Worm (Caenorhabditis elegans) whole organism, young adult: ENCODE measurements around the gene ngn-1.

ENCODE experiments used
- B0035.1 ChIP-seq: sonication (generic microtip); optimal IDR thresholded peaks from 2 replicates; lab custom pipeline; 2016; ENCODE audit warnings: missing genetic modification characterization, mild to moderate bottlenecking, missing compliant biosample characterization, missing genotype, missing genetic modification reagents
- B0336.3 ChIP-seq: fragments of 200-800 bp; sonication (Bioruptor generic); IDR thresholded peaks from 2 replicates; pipeline ENCODE4 v1.3.6; 2022; ENCODE audit warnings: missing genetic modification characterization, missing compliant biosample characterization
- C06A6.2 ChIP-seq: fragments of 200-800 bp; sonication (Bioruptor generic); conservative IDR thresholded peaks from 2 replicates; pipeline ENCODE4 v1.3.6; 2022; ENCODE audit warnings: missing genetic modification characterization, missing compliant biosample characterization
- F23B12.7 ChIP-seq: sonication (generic microtip); optimal IDR thresholded peaks from 2 replicates; lab custom pipeline; 2017; ENCODE audit warnings: missing genetic modification characterization, mild to moderate bottlenecking, missing compliant biosample characterization, antibody characterized with exemption, moderate library complexity; ENCODE audit not compliant: insufficient read depth
- F33H1.4 ChIP-seq: fragments of 200-800 bp; sonication (Bioruptor generic); IDR thresholded peaks from 2 replicates; pipeline ENCODE4 v1.3.6; 2022; ENCODE audit warnings: missing genetic modification reagents, missing genetic modification characterization, missing compliant biosample characterization
- F49E8.2 ChIP-seq: sonication (generic microtip); optimal IDR thresholded peaks from 3 replicates; lab custom pipeline; 2017; ENCODE audit warnings: missing genetic modification characterization, mild to moderate bottlenecking, missing compliant biosample characterization, antibody characterized with exemption, moderate library complexity; ENCODE audit not compliant: insufficient read depth
- F55B11.4 ChIP-seq: sonication (generic microtip); optimal IDR thresholded peaks from 2 replicates; lab custom pipeline; 2016; ENCODE audit warnings: missing compliant biosample characterization, missing genetic modification characterization, borderline replicate concordance; ENCODE audit not compliant: insufficient read depth
- F57C9.4 ChIP-seq: sonication (generic microtip); optimal IDR thresholded peaks from 2 replicates; lab custom pipeline; 2017; ENCODE audit warnings: mild to moderate bottlenecking, missing genetic modification characterization, missing compliant biosample characterization
- K11D2.4 ChIP-seq: fragments of 200-800 bp; sonication (Bioruptor generic); IDR thresholded peaks from 2 replicates; pipeline ENCODE4 v1.3.6; 2022; ENCODE audit warnings: missing genetic modification reagents, missing genetic modification characterization, missing compliant biosample characterization
- K12H6.12 ChIP-seq: fragments of 200-800 bp; sonication (Bioruptor generic); optimal IDR thresholded peaks from 2 replicates; lab custom pipeline; 2018; ENCODE audit warnings: mild to moderate bottlenecking, missing genetic modification characterization, missing compliant biosample characterization
- ama-1 ChIP-seq, 3 experiments: fragments of 150-350 bp in 1 of 3; sonication (generic microtip) in 2 of 3; optimal IDR thresholded peaks; 2 replicates each; lab custom pipeline; 2014 to 2018; ENCODE audit warnings: missing biosample characterization in 2 of 3, missing genetic modification characterization in 2 of 3, missing genetic modification reagents in 2 of 3
- attf-3 ChIP-seq: fragments of 200-800 bp; sonication (Bioruptor generic); conservative IDR thresholded peaks from 2 replicates; pipeline ENCODE4 v1.3.6; 2022; ENCODE audit warnings: missing genetic modification reagents, missing genetic modification characterization, missing compliant biosample characterization
- attf-5 ChIP-seq: fragments of 200-800 bp; sonication (Bioruptor generic); optimal IDR thresholded peaks from 2 replicates; lab custom pipeline; 2018; ENCODE audit warnings: mild to moderate bottlenecking, missing genetic modification characterization, missing compliant biosample characterization
- attf-6 ChIP-seq: fragments of 200-800 bp; sonication (Bioruptor generic); IDR thresholded peaks from 2 replicates; pipeline ENCODE4 v1.3.6; 2022; ENCODE audit warnings: missing genetic modification reagents, missing genetic modification characterization, missing compliant biosample characterization
- cebp-1 ChIP-seq, 2 experiments: fragments of 200-800 bp in 1 of 2; sonication (Bioruptor generic) in 1 of 2; sonication (generic microtip) in 1 of 2; IDR thresholded peaks in 1 of 2; optimal IDR thresholded peaks in 1 of 2; 2 replicates each; pipeline versions ENCODE4 v1.3.6 to Lab custom; 2017 to 2022; ENCODE audit warnings: missing compliant biosample characterization in 2 of 2, missing genetic modification characterization in 2 of 2, mild to moderate bottlenecking in 1 of 2, missing genetic modification reagents in 1 of 2, moderate library complexity in 1 of 2
- ceh-27 ChIP-seq: fragments of 200-800 bp; sonication (Bioruptor generic); optimal IDR thresholded peaks from 2 replicates; lab custom pipeline; 2018; ENCODE audit warnings: mild to moderate bottlenecking, missing genetic modification characterization, moderate library complexity, missing compliant biosample characterization
- ceh-91 ChIP-seq: fragments of 200-800 bp; sonication (Bioruptor generic); IDR thresholded peaks from 2 replicates; pipeline ENCODE4 v1.3.6; 2022; ENCODE audit warnings: missing genetic modification reagents, missing genetic modification characterization, missing compliant biosample characterization
- die-1 ChIP-seq: sonication (generic microtip); optimal IDR thresholded peaks from 2 replicates; lab custom pipeline; 2016; ENCODE audit warnings: missing genotype, mild to moderate bottlenecking, missing genetic modification characterization, missing compliant biosample characterization
- dox-1 ChIP-seq: fragments of 200-800 bp; sonication (Bioruptor generic); IDR thresholded peaks from 2 replicates; pipeline ENCODE4 v1.3.6; 2022; ENCODE audit warnings: missing genetic modification reagents, missing genetic modification characterization, missing compliant biosample characterization
- dpff-1 ChIP-seq: sonication (generic microtip); optimal IDR thresholded peaks from 2 replicates; lab custom pipeline; 2017; ENCODE audit warnings: mild to moderate bottlenecking, missing genetic modification characterization, missing compliant biosample characterization
- ekl-4 ChIP-seq: fragments of 200-800 bp; sonication (Bioruptor generic); IDR thresholded peaks from 2 replicates; pipeline ENCODE4 v1.3.6; 2022; ENCODE audit warnings: missing genetic modification reagents, missing genetic modification characterization, missing compliant biosample characterization
- hlh-26 ChIP-seq: fragments of 200-800 bp; sonication (Bioruptor generic); conservative IDR thresholded peaks from 2 replicates; pipeline ENCODE4 v1.3.6; 2022; ENCODE audit warnings: missing genetic modification reagents, missing genetic modification characterization, missing compliant biosample characterization
- hmg-1.2 ChIP-seq: fragments of 200-800 bp; sonication (Bioruptor generic); IDR thresholded peaks from 2 replicates; pipeline ENCODE4 v1.3.6; 2022; ENCODE audit warnings: missing genetic modification reagents, missing genetic modification characterization, missing compliant biosample characterization
- lin-26 ChIP-seq: fragments of 200-800 bp; sonication (Bioruptor generic); IDR thresholded peaks from 2 replicates; pipeline ENCODE4 v1.3.6; 2022; ENCODE audit warnings: missing genetic modification reagents, missing genetic modification characterization, missing compliant biosample characterization
- lin-35 ChIP-seq, 3 experiments: fragments of 150-350 bp in 2 of 3; sonication (generic microtip) in 1 of 3; optimal IDR thresholded peaks; 2 replicates each; lab custom pipeline; 2014 to 2018; ENCODE audit warnings: missing biosample characterization in 3 of 3, missing genetic modification characterization in 3 of 3, missing genetic modification reagents in 3 of 3
- lin-40 ChIP-seq: sonication (generic microtip); optimal IDR thresholded peaks from 2 replicates; lab custom pipeline; 2016; ENCODE audit warnings: missing genetic modification characterization, mild to moderate bottlenecking, missing compliant biosample characterization, missing genotype, missing genetic modification reagents
- lin-54 ChIP-seq: fragments of 200-800 bp; sonication (Bioruptor generic); optimal IDR thresholded peaks from 2 replicates; lab custom pipeline; 2018; ENCODE audit warnings: mild to moderate bottlenecking, missing genetic modification characterization, missing compliant biosample characterization
- madf-10 ChIP-seq: sonication (generic microtip); optimal IDR thresholded peaks from 2 replicates; lab custom pipeline; 2016; ENCODE audit warnings: mild to moderate bottlenecking, missing genetic modification characterization, missing compliant biosample characterization
- mcd-1 ChIP-seq: fragments of 200-800 bp; sonication (Bioruptor generic); IDR thresholded peaks from 2 replicates; pipeline ENCODE4 v1.3.6; 2022; ENCODE audit warnings: missing genetic modification reagents, missing genetic modification characterization, missing compliant biosample characterization
- nfyb-1 ChIP-seq: fragments of 200-800 bp; sonication (Bioruptor generic); IDR thresholded peaks from 2 replicates; pipeline ENCODE4 v1.3.6; 2022; ENCODE audit warnings: missing genetic modification reagents, missing genetic modification characterization, missing compliant biosample characterization
- nhr-27 ChIP-seq: fragments of 200-800 bp; sonication (Bioruptor generic); optimal IDR thresholded peaks from 2 replicates; lab custom pipeline; 2018; ENCODE audit warnings: mild to moderate bottlenecking, missing genetic modification characterization, moderate library complexity, missing compliant biosample characterization
- nhr-80 ChIP-seq: sonication (generic microtip); optimal IDR thresholded peaks from 2 replicates; lab custom pipeline; 2016; ENCODE audit warnings: missing genetic modification characterization, missing compliant biosample characterization
- pbrm-1 ChIP-seq: fragments of 200-800 bp; sonication (Bioruptor generic); IDR thresholded peaks from 2 replicates; pipeline ENCODE4 v1.3.6; 2022; ENCODE audit warnings: missing genetic modification reagents, missing genetic modification characterization, missing compliant biosample characterization
- pha-4 ChIP-seq: fragments of 150-350 bp; sonication (generic microtip); optimal IDR thresholded peaks from 2 replicates; lab custom pipeline; 2014; ENCODE audit warnings: missing biosample characterization, missing genetic modification reagents, missing genetic modification characterization
- repo-1 ChIP-seq: sonication (generic microtip); optimal IDR thresholded peaks from 2 replicates; lab custom pipeline; 2017; ENCODE audit warnings: mild to moderate bottlenecking, missing genetic modification characterization, missing compliant biosample characterization
- snpc-4 ChIP-seq, 5 experiments: fragments of 150-350 bp in 1 of 5; sonication (generic microtip) in 4 of 5; optimal IDR thresholded peaks; 2 replicates each; lab custom pipeline; 2014 to 2018; ENCODE audit warnings: missing genetic modification characterization in 5 of 5, missing biosample characterization in 3 of 5, antibody characterized with exemption in 2 of 5, mild to moderate bottlenecking in 2 of 5, missing compliant biosample characterization in 2 of 5, missing genotype in 2 of 5, moderate library complexity in 2 of 5, missing genetic modification reagents in 1 of 5
- somi-1 ChIP-seq: fragments of 200-800 bp; sonication (Bioruptor generic); optimal IDR thresholded peaks from 2 replicates; lab custom pipeline; 2018; ENCODE audit warnings: mild to moderate bottlenecking, missing genetic modification characterization, missing compliant biosample characterization
- tbp1 ChIP-seq: fragments of 200-800 bp; sonication (Bioruptor generic); optimal IDR thresholded peaks from 2 replicates; lab custom pipeline; 2018; ENCODE audit warnings: mild to moderate bottlenecking, missing genetic modification characterization, missing compliant biosample characterization
- tlf-1 ChIP-seq: fragments of 200-800 bp; sonication (Bioruptor generic); optimal IDR thresholded peaks from 2 replicates; lab custom pipeline; 2018; ENCODE audit warnings: mild to moderate bottlenecking, missing genetic modification characterization, missing compliant biosample characterization
- zfh-2 ChIP-seq: fragments of 200-800 bp; sonication (Bioruptor generic); conservative IDR thresholded peaks from 2 replicates; pipeline ENCODE4 v1.3.6; 2022; ENCODE audit warnings: missing genetic modification reagents, missing genetic modification characterization, missing compliant biosample characterization
- ztf-18 ChIP-seq: sonication (generic microtip); optimal IDR thresholded peaks from 2 replicates; lab custom pipeline; 2016; ENCODE audit warnings: missing genotype, mild to moderate bottlenecking, missing genetic modification characterization, missing compliant biosample characterization
- ztf-26 ChIP-seq: sonication (generic microtip); optimal IDR thresholded peaks from 2 replicates; lab custom pipeline; 2017; ENCODE audit warnings: missing genetic modification characterization, missing compliant biosample characterization
- ztf-6 ChIP-seq: fragments of 200-800 bp; sonication (Bioruptor generic); IDR thresholded peaks from 2 replicates; pipeline ENCODE4 v1.3.6; 2022; ENCODE audit warnings: missing genetic modification reagents, missing genetic modification characterization, missing compliant biosample characterization

ngn-1 gene

ce11 chrIV:2599634-2600033 lies 28.4 kb downstream of the ngn-1 start:
- peak; percentile 87 for TF ChIP-seq hmg-1.2 (GFP tag; lab: Robert Waterston, UW)
- TF ChIP-seq madf-10 = peak; percentile 19
- no peak for TF ChIP-seq ztf-6 (GFP tag; lab: Robert Waterston, UW)
- TF ChIP-seq mcd-1 (GFP tag; lab: Robert Waterston, UW) = peak; percentile 70
- peak; percentile 60; the same call in 1 of the 2 replicates for TF ChIP-seq K11D2.4 (GFP tag; lab: Robert Waterston, UW)
- TF ChIP-seq somi-1 (GFP tag; lab: Kevin White, UChicago) = peak; percentile 44
- TF ChIP-seq tbp1 = peak; percentile 41
- TF ChIP-seq lin-40 (tag; lab: Kevin White, UChicago) = peak; percentile 73
- TF ChIP-seq F33H1.4 = 0 out of 2 replicates have a peak, but pooled peaks have one; percentile 14
- peak; percentile 29 for TF ChIP-seq F23B12.7 (tag; lab: Kevin White, UChicago)
- TF ChIP-seq C06A6.2 (GFP tag; lab: Robert Waterston, UW) = 0 out of 2 replicates have a peak, but pooled peaks have one; percentile 42
- TF ChIP-seq F49E8.2 (tag; lab: Kevin White, UChicago) = no peak
- TF ChIP-seq dox-1 (GFP tag; lab: Robert Waterston, UW) = peak; percentile 72
- TF ChIP-seq tlf-1 (GFP tag; lab: Kevin White, UChicago) = peak; percentile 47
- no peak for TF ChIP-seq ceh-91
- TF ChIP-seq attf-3 (GFP tag; lab: Robert Waterston, UW) = 0 out of 2 replicates have a peak, but pooled peaks have one; percentile 12
- peak; percentile 73 for TF ChIP-seq nhr-80 (tag; lab: Kevin White, UChicago)
- TF ChIP-seq K12H6.12 (tag; lab: Kevin White, UChicago) = peak; percentile 32
- TF ChIP-seq B0336.3 = 0 out of 2 replicates have a peak, but pooled peaks have one; percentile 52
- TF ChIP-seq ceh-27 (GFP tag; lab: Kevin White, UChicago) = peak; percentile 68
- TF ChIP-seq B0035.1 (tag; lab: Kevin White, UChicago) = no peak
- TF ChIP-seq lin-54 (GFP tag; lab: Kevin White, UChicago) = peak; percentile 43
- TF ChIP-seq dpff-1 (tag; lab: Kevin White, UChicago) = no peak
- TF ChIP-seq cebp-1 (GFP tag; IDR thresholded peaks at IDR 0.05; lab: Robert Waterston, UW) = peak; percentile 58; the same call in 1 of the 2 replicates
- TF ChIP-seq cebp-1 (tag; optimal IDR thresholded peaks at IDR 0.05; lab: Kevin White, UChicago) = peak; percentile 75
- TF ChIP-seq die-1 (tag; lab: Kevin White, UChicago) = no peak
- TF ChIP-seq snpc-4 (GFP tag; optimal IDR thresholded peaks at IDR 0.05; lab: Kevin White, UChicago) = no peak
- TF ChIP-seq snpc-4 (tag; optimal IDR thresholded peaks at IDR 0.05; lab: Kevin White, UChicago) = peak in 1 of 4 experiments; percentile 43
- TF ChIP-seq repo-1 = no peak
- peak; percentile 60; the same call in 1 of the 2 replicates for TF ChIP-seq nfyb-1 (GFP tag; lab: Robert Waterston, UW)
- TF ChIP-seq ztf-26 = peak; percentile 19
- peak in 1 of 3 experiments; percentile 52 for TF ChIP-seq lin-35 (GFP tag; optimal IDR thresholded peaks at IDR 0.05; lab: Kevin White, UChicago)
- no peak for TF ChIP-seq hlh-26 (GFP tag; lab: Robert Waterston, UW)
- peak; percentile 15 for TF ChIP-seq ztf-18 (tag; lab: Kevin White, UChicago)
- TF ChIP-seq zfh-2 (GFP tag; lab: Robert Waterston, UW) = peak; percentile 60
- TF ChIP-seq F55B11.4 (tag; lab: Kevin White, UChicago) = no peak
- 0 out of 2 replicates have a peak, but pooled peaks have one; percentile 37 for TF ChIP-seq lin-26 (GFP tag; lab: Robert Waterston, UW)
- 0 out of 2 replicates have a peak, but pooled peaks have one; percentile 45 for TF ChIP-seq ekl-4 (GFP tag; lab: Robert Waterston, UW)
- peak; percentile 85 for TF ChIP-seq attf-5 (GFP tag; lab: Kevin White, UChicago)
- peak; percentile 21 for TF ChIP-seq pha-4
- no peak for TF ChIP-seq nhr-27 (tag; lab: Kevin White, UChicago)
- TF ChIP-seq ama-1 (optimal IDR thresholded peaks at IDR 0.05; lab: Kevin White, UChicago) = peak; percentile 78
- no peak for TF ChIP-seq ama-1 (GFP tag; optimal IDR thresholded peaks at IDR 0.05; lab: Kevin White, UChicago)
- no peak for TF ChIP-seq attf-6
- no peak for TF ChIP-seq F57C9.4 (tag; lab: Kevin White, UChicago)
- TF ChIP-seq pbrm-1 = peak; percentile 76
